Worm (Caenorhabditis elegans): Measurements from ENCODE around the gene C02E7.8.
"Not testable (repeated sequence)": the region's sequence is repeated elsewhere in the genome, so short reads cannot be mapped to it uniquely, and the experiment has no call there.

C02E7.8 gene

ce11 chrV:4908591-4908990 lies 12.0 kb downstream of the C02E7.8 start, which contains the start of gene ugt-13:
ugt-13 (plus strand) TSS chrV:4908884.
- TF ChIP-seq sma-3 (GFP tag; optimal IDR thresholded peaks at IDR 0.05), result peak; percentile 82
- TF ChIP-seq nhr-129 (tag; optimal IDR thresholded peaks at IDR 0.05), result peak; percentile 97
- no peak for TF ChIP-seq C34F6.9 (tag; optimal IDR thresholded peaks at IDR 0.05)
- TF ChIP-seq sma-9 (GFP tag; optimal IDR thresholded peaks at IDR 0.05), result peak; percentile 81
- no peak for TF ChIP-seq sma-9 (tag; optimal IDR thresholded peaks at IDR 0.05)
- peak; percentile 91 for TF ChIP-seq nhr-25 (tag; optimal IDR thresholded peaks at IDR 0.05)
- no peak for TF ChIP-seq unc-55 (GFP tag; optimal IDR thresholded peaks at IDR 0.05)
- TF ChIP-seq nhr-21 (tag; optimal IDR thresholded peaks at IDR 0.05), result peak; percentile 56
- peak; percentile 1 for TF ChIP-seq fos-1 (tag; optimal IDR thresholded peaks at IDR 0.05)
- TF ChIP-seq mbf-1 (tag; optimal IDR thresholded peaks at IDR 0.05), result no peak

- TF ChIP-seq blmp-1 (tag; optimal IDR thresholded peaks at IDR 0.05; ENCODE audit: insufficient read depth) (no peak), ceh-82 (tag; optimal IDR thresholded peaks at IDR 0.05) (no peak), nhr-12 (tag; optimal IDR thresholded peaks at IDR 0.05) (no peak), alr-1 (tag; optimal IDR thresholded peaks at IDR 0.05) (no peak)
These were observed 14.6 kb downstream of the C02E7.8 start, which contains the start of gene ugt-14 for ce11 chrV:4905953-4906352. ugt-14 (plus strand) TSS chrV:4906253.

- no peak for TF ChIP-seq peb-1 (tag; optimal IDR thresholded peaks at IDR 0.05)
- no peak for TF ChIP-seq lin-13 (GFP tag; optimal IDR thresholded peaks at IDR 0.05)
- TF ChIP-seq fos-1 (tag; optimal IDR thresholded peaks at IDR 0.05), result no peak
- peak; percentile 3 for TF ChIP-seq nhr-25 (tag; optimal IDR thresholded peaks at IDR 0.05)
- TF ChIP-seq nhr-12 (tag; optimal IDR thresholded peaks at IDR 0.05), result no peak
These were observed 16.9 kb downstream of the C02E7.8 start, which contains the start of gene ugt-8 for ce11 chrV:4903696-4904095. ugt-8 (plus strand) TSS chrV:4903930.

ce11 chrV:4901074-4901473 lies 19.5 kb downstream of the C02E7.8 start, which contains the start of gene ugt-67:
ugt-67 (plus strand) TSS chrV:4901374.
- TF ChIP-seq nhr-237 (tag; optimal IDR thresholded peaks at IDR 0.05), result no peak
- no peak for TF ChIP-seq unc-62 (GFP tag; optimal IDR thresholded peaks at IDR 0.05)
- no peak for TF ChIP-seq snpc-4 (tag; optimal IDR thresholded peaks at IDR 0.05)
- no peak for TF ChIP-seq mdl-1 (tag; optimal IDR thresholded peaks at IDR 0.05)
- no peak for TF ChIP-seq gmeb-1 (tag; optimal IDR thresholded peaks at IDR 0.05)
- no peak for TF ChIP-seq lin-11 (tag; optimal IDR thresholded peaks at IDR 0.05)
- TF ChIP-seq nhr-77 (tag; optimal IDR thresholded peaks at IDR 0.05), result no peak
- no peak for TF ChIP-seq lin-39 (tag; optimal IDR thresholded peaks at IDR 0.05)
- no peak for TF ChIP-seq dmd-4 (tag; optimal IDR thresholded peaks at IDR 0.05)
- TF ChIP-seq nhr-10 (tag; optimal IDR thresholded peaks at IDR 0.05), result no peak
- no peak for TF ChIP-seq ceh-82 (tag; optimal IDR thresholded peaks at IDR 0.05)
- TF ChIP-seq peb-1 (tag; optimal IDR thresholded peaks at IDR 0.05), result no peak
- no peak for TF ChIP-seq crh-2 (tag; optimal IDR thresholded peaks at IDR 0.05)

- not testable (repeated sequence) for TF ChIP-seq lin-39 (tag; optimal IDR thresholded peaks at IDR 0.05); unc-62 (GFP tag; optimal IDR thresholded peaks at IDR 0.05); peb-1 (tag; optimal IDR thresholded peaks at IDR 0.05)
These were observed 20.6 kb downstream of the C02E7.8 start, which contains the start of gene ugt-10 for ce11 chrV:4900020-4900419. ugt-10 (minus strand) TSS chrV:4900120.

- TF ChIP-seq nhr-25 (tag; optimal IDR thresholded peaks at IDR 0.05) (peak; percentile 64), fos-1 (tag; optimal IDR thresholded peaks at IDR 0.05) (no peak), lin-11 (tag; optimal IDR thresholded peaks at IDR 0.05) (no peak), sma-9 (GFP tag; optimal IDR thresholded peaks at IDR 0.05) (peak; percentile 84), sma-9 (tag; optimal IDR thresholded peaks at IDR 0.05) (no peak), sma-3 (GFP tag; optimal IDR thresholded peaks at IDR 0.05) (peak; percentile 51)
These were observed 24.8 kb downstream of the C02E7.8 start, which contains the start of gene ugt-9 for ce11 chrV:4895744-4896143. ugt-9 (plus strand) TSS chrV:4896048.

- TF ChIP-seq R02D3.7 (tag; optimal IDR thresholded peaks at IDR 0.05) (no peak), ztf-1 (GFP tag; conservative IDR thresholded peaks at IDR 0.05) (no peak), mbf-1 (tag; optimal IDR thresholded peaks at IDR 0.05) (no peak), zag-1 (tag; optimal IDR thresholded peaks at IDR 0.05) (no peak), skn-1 (tag; optimal IDR thresholded peaks at IDR 0.05) (no peak), nhr-237 (tag; optimal IDR thresholded peaks at IDR 0.05) (no peak), ceh-82 (tag; optimal IDR thresholded peaks at IDR 0.05) (no peak), ztf-4 (tag; optimal IDR thresholded peaks at IDR 0.05) (no peak), nhr-12 (tag; optimal IDR thresholded peaks at IDR 0.05) (no peak), nhr-77 (tag; optimal IDR thresholded peaks at IDR 0.05) (no peak), sma-9 (GFP tag; optimal IDR thresholded peaks at IDR 0.05) (no peak), sma-9 (tag; optimal IDR thresholded peaks at IDR 0.05) (no peak), mdl-1 (tag; optimal IDR thresholded peaks at IDR 0.05) (no peak), dmd-4 (tag; optimal IDR thresholded peaks at IDR 0.05) (no peak)
These were observed 25.6 kb downstream of the C02E7.8 start, which contains the start of gene ugt-11 for ce11 chrV:4894971-4895370. ugt-11 (minus strand) TSS chrV:4895071.
